Worm (Caenorhabditis elegans) whole organism, young adult: ENCODE results near the gene C01G10.5.

Source experiments
- B0261.1 ChIP-seq: sonication (generic microtip); optimal IDR thresholded peaks from 2 replicates; lab custom pipeline; 2016; ENCODE audit warnings: mild to moderate bottlenecking, missing genetic modification characterization, moderate library complexity, missing compliant biosample characterization
- B0336.3 ChIP-seq: fragments of 200-800 bp; sonication (Bioruptor generic); IDR thresholded peaks from 2 replicates; pipeline ENCODE4 v1.3.6; 2022; ENCODE audit warnings: missing genetic modification characterization, missing compliant biosample characterization
- D2030.7 ChIP-seq: fragments of 200-800 bp; sonication (Bioruptor generic); IDR thresholded peaks from 2 replicates; pipeline ENCODE4 v1.3.6; 2022; ENCODE audit warnings: missing genetic modification reagents, missing genetic modification characterization, missing compliant biosample characterization
- F10E7.11 ChIP-seq: sonication (generic microtip); optimal IDR thresholded peaks from 2 replicates; lab custom pipeline; 2017; ENCODE audit warnings: mild to moderate bottlenecking, missing genetic modification characterization, moderate library complexity, missing compliant biosample characterization
- F52B5.7 ChIP-seq: sonication (generic microtip); optimal IDR thresholded peaks from 2 replicates; lab custom pipeline; 2016; ENCODE audit warnings: mild to moderate bottlenecking, missing genetic modification characterization, missing compliant biosample characterization
- K12H6.12 ChIP-seq: fragments of 200-800 bp; sonication (Bioruptor generic); optimal IDR thresholded peaks from 2 replicates; lab custom pipeline; 2018; ENCODE audit warnings: mild to moderate bottlenecking, missing genetic modification characterization, missing compliant biosample characterization
- T26A5.8 ChIP-seq: sonication (generic microtip); optimal IDR thresholded peaks from 2 replicates; lab custom pipeline; 2016; ENCODE audit warnings: missing genetic modification characterization, missing compliant biosample characterization
- Y56A3A.18 ChIP-seq: fragments of 200-800 bp; sonication (Bioruptor generic); IDR thresholded peaks from 2 replicates; pipeline ENCODE4 v1.3.6; 2022; ENCODE audit warnings: missing genetic modification reagents, missing genetic modification characterization, missing compliant biosample characterization
- Y79H2A.3 ChIP-seq: fragments of 200-800 bp; sonication (Bioruptor generic); conservative IDR thresholded peaks from 2 replicates; pipeline ENCODE4 v1.3.6; 2022; ENCODE audit warnings: missing genetic modification reagents, missing genetic modification characterization, missing compliant biosample characterization
- ZK185.1 ChIP-seq: sonication (generic microtip); optimal IDR thresholded peaks from 2 replicates; lab custom pipeline; 2016; ENCODE audit warnings: mild to moderate bottlenecking, missing genetic modification characterization, missing compliant biosample characterization; ENCODE audit not compliant: poor library complexity, severe bottlenecking
- atf-7 ChIP-seq: sonication (generic microtip); optimal IDR thresholded peaks from 2 replicates; lab custom pipeline; 2017; ENCODE audit warnings: mild to moderate bottlenecking, missing genetic modification characterization, missing compliant biosample characterization
- attf-3 ChIP-seq: fragments of 200-800 bp; sonication (Bioruptor generic); conservative IDR thresholded peaks from 2 replicates; pipeline ENCODE4 v1.3.6; 2022; ENCODE audit warnings: missing genetic modification reagents, missing genetic modification characterization, missing compliant biosample characterization
- attf-5 ChIP-seq: fragments of 200-800 bp; sonication (Bioruptor generic); optimal IDR thresholded peaks from 2 replicates; lab custom pipeline; 2018; ENCODE audit warnings: mild to moderate bottlenecking, missing genetic modification characterization, missing compliant biosample characterization
- bed-1 ChIP-seq: fragments of 200-800 bp; sonication (Bioruptor generic); IDR thresholded peaks from 2 replicates; pipeline ENCODE4 v1.3.6; 2022; ENCODE audit warnings: missing genetic modification reagents, missing genetic modification characterization, missing compliant biosample characterization
- bed-2 ChIP-seq: fragments of 200-800 bp; sonication (Bioruptor generic); IDR thresholded peaks from 2 replicates; pipeline ENCODE4 v1.3.6; 2022; ENCODE audit warnings: missing genetic modification reagents, missing genetic modification characterization, missing compliant biosample characterization
- cebp-2 ChIP-seq: fragments of 200-800 bp; sonication (Bioruptor generic); IDR thresholded peaks from 2 replicates; pipeline ENCODE4 v1.3.6; 2022; ENCODE audit warnings: missing genetic modification characterization, missing compliant biosample characterization
- ceh-40 ChIP-seq: fragments of 200-800 bp; sonication (Bioruptor generic); IDR thresholded peaks from 2 replicates; pipeline ENCODE4 v1.3.6; 2022; ENCODE audit warnings: missing genetic modification characterization, missing compliant biosample characterization
- ceh-79 ChIP-seq: sonication (generic microtip); optimal IDR thresholded peaks from 2 replicates; lab custom pipeline; 2017; ENCODE audit warnings: mild to moderate bottlenecking, missing genetic modification characterization, missing compliant biosample characterization
- die-1 ChIP-seq: sonication (generic microtip); optimal IDR thresholded peaks from 2 replicates; lab custom pipeline; 2016; ENCODE audit warnings: missing genotype, mild to moderate bottlenecking, missing genetic modification characterization, missing compliant biosample characterization
- fkh-3 ChIP-seq: sonication (generic microtip); optimal IDR thresholded peaks from 2 replicates; lab custom pipeline; 2016; ENCODE audit warnings: mild to moderate bottlenecking, missing genetic modification characterization, missing compliant biosample characterization
- gei-17 ChIP-seq: fragments of 200-800 bp; sonication (Bioruptor generic); optimal IDR thresholded peaks from 2 replicates; lab custom pipeline; 2018; ENCODE audit warnings: mild to moderate bottlenecking, missing genetic modification characterization, missing compliant biosample characterization
- let-526 ChIP-seq: fragments of 200-800 bp; sonication (Bioruptor generic); IDR thresholded peaks from 2 replicates; pipeline ENCODE4 v1.3.6; 2022; ENCODE audit warnings: missing genetic modification reagents, missing genetic modification characterization, missing compliant biosample characterization
- lin-26 ChIP-seq: fragments of 200-800 bp; sonication (Bioruptor generic); IDR thresholded peaks from 2 replicates; pipeline ENCODE4 v1.3.6; 2022; ENCODE audit warnings: missing genetic modification reagents, missing genetic modification characterization, missing compliant biosample characterization
- lin-54 ChIP-seq: fragments of 200-800 bp; sonication (Bioruptor generic); optimal IDR thresholded peaks from 2 replicates; lab custom pipeline; 2018; ENCODE audit warnings: mild to moderate bottlenecking, missing genetic modification characterization, missing compliant biosample characterization
- lsy-27 ChIP-seq: sonication (generic microtip); optimal IDR thresholded peaks from 2 replicates; lab custom pipeline; 2017; ENCODE audit warnings: missing genetic modification characterization, mild to moderate bottlenecking, missing compliant biosample characterization, antibody characterized with exemption, missing genotype, borderline replicate concordance; ENCODE audit not compliant: insufficient read depth
- madf-10 ChIP-seq: sonication (generic microtip); optimal IDR thresholded peaks from 2 replicates; lab custom pipeline; 2016; ENCODE audit warnings: mild to moderate bottlenecking, missing genetic modification characterization, missing compliant biosample characterization
- madf-6 ChIP-seq: fragments of 200-800 bp; sonication (Bioruptor generic); IDR thresholded peaks from 2 replicates; pipeline ENCODE4 v1.3.6; 2022; ENCODE audit warnings: missing genetic modification reagents, missing genetic modification characterization, missing compliant biosample characterization
- madf-8 ChIP-seq: fragments of 200-800 bp; sonication (Bioruptor generic); conservative IDR thresholded peaks from 2 replicates; pipeline ENCODE4 v1.3.6; 2022; ENCODE audit warnings: missing genetic modification reagents, missing genetic modification characterization, missing compliant biosample characterization
- mxl-1 ChIP-seq: sonication (generic microtip); optimal IDR thresholded peaks from 2 replicates; lab custom pipeline; 2016; ENCODE audit warnings: missing genetic modification characterization, missing compliant biosample characterization
- nfya-1 ChIP-seq: sonication (generic microtip); optimal IDR thresholded peaks from 2 replicates; lab custom pipeline; 2017; ENCODE audit warnings: antibody characterized with exemption, missing compliant biosample characterization, missing genetic modification characterization, borderline replicate concordance; ENCODE audit not compliant: insufficient read depth
- nfyb-1 ChIP-seq: fragments of 200-800 bp; sonication (Bioruptor generic); IDR thresholded peaks from 2 replicates; pipeline ENCODE4 v1.3.6; 2022; ENCODE audit warnings: missing genetic modification reagents, missing genetic modification characterization, missing compliant biosample characterization
- nhr-179 ChIP-seq: sonication (generic microtip); optimal IDR thresholded peaks from 2 replicates; lab custom pipeline; 2016; ENCODE audit warnings: mild to moderate bottlenecking, missing genetic modification characterization, missing compliant biosample characterization
- nhr-27 ChIP-seq: fragments of 200-800 bp; sonication (Bioruptor generic); optimal IDR thresholded peaks from 2 replicates; lab custom pipeline; 2018; ENCODE audit warnings: mild to moderate bottlenecking, missing genetic modification characterization, moderate library complexity, missing compliant biosample characterization
- nhr-90 ChIP-seq: sonication (generic microtip); optimal IDR thresholded peaks from 2 replicates; lab custom pipeline; 2016; ENCODE audit warnings: missing genotype, mild to moderate bottlenecking, missing genetic modification characterization, missing compliant biosample characterization
- rcor-1 ChIP-seq: fragments of 200-800 bp; sonication (Bioruptor generic); IDR thresholded peaks from 2 replicates; pipeline ENCODE4 v1.3.6; 2022; ENCODE audit warnings: missing genetic modification reagents, missing genetic modification characterization, missing compliant biosample characterization
- sdz-38 ChIP-seq: sonication (generic microtip); optimal IDR thresholded peaks from 2 replicates; lab custom pipeline; 2016; ENCODE audit warnings: missing genotype, missing genetic modification characterization, missing compliant biosample characterization
- tbx-9 ChIP-seq: sonication (generic microtip); optimal IDR thresholded peaks from 2 replicates; lab custom pipeline; 2016; ENCODE audit warnings: borderline replicate concordance, missing genetic modification characterization, inconsistent platforms, missing compliant biosample characterization
- tlf-1 ChIP-seq: fragments of 200-800 bp; sonication (Bioruptor generic); optimal IDR thresholded peaks from 2 replicates; lab custom pipeline; 2018; ENCODE audit warnings: mild to moderate bottlenecking, missing genetic modification characterization, missing compliant biosample characterization
- unc-130 ChIP-seq: sonication (generic microtip); optimal IDR thresholded peaks from 2 replicates; lab custom pipeline; 2016; ENCODE audit warnings: missing genetic modification reagents, missing genetic modification characterization, missing compliant biosample characterization
- ztf-18 ChIP-seq: sonication (generic microtip); optimal IDR thresholded peaks from 2 replicates; lab custom pipeline; 2016; ENCODE audit warnings: missing genotype, mild to moderate bottlenecking, missing genetic modification characterization, missing compliant biosample characterization
- ztf-3 ChIP-seq: fragments of 200-800 bp; sonication (Bioruptor generic); optimal IDR thresholded peaks from 2 replicates; lab custom pipeline; 2018; ENCODE audit warnings: mild to moderate bottlenecking, missing genetic modification characterization, missing compliant biosample characterization

C01G10.5 gene

ce11 chrV:15082291-15082690 lies 7.0 kb downstream of the C01G10.5 start, which contains the start of the genes C01G10.10 and C01G10.9 (continued):
- no peak for TF ChIP-seq nhr-90
- TF ChIP-seq B0336.3 (GFP tag; lab: Robert Waterston, UW), result no peak
- TF ChIP-seq madf-6 (GFP tag; lab: Robert Waterston, UW), result peak; percentile 54
- TF ChIP-seq gei-17 (GFP tag; lab: Kevin White, UChicago), result no peak
- no peak for TF ChIP-seq madf-8 (GFP tag; lab: Robert Waterston, UW)
- TF ChIP-seq ZK185.1 (tag; lab: Kevin White, UChicago), result peak; percentile 76
- TF ChIP-seq let-526 (GFP tag; lab: Robert Waterston, UW), result no peak
- no peak for TF ChIP-seq ztf-18 (tag; lab: Kevin White, UChicago)
- no peak for TF ChIP-seq D2030.7 (GFP tag; lab: Robert Waterston, UW)
- no peak for TF ChIP-seq fkh-3
- no peak for TF ChIP-seq lin-26 (GFP tag; lab: Robert Waterston, UW)
- no peak for TF ChIP-seq F10E7.11 (tag; lab: Kevin White, UChicago)
- peak; percentile 82 for TF ChIP-seq unc-130 (GFP tag; lab: Kevin White, UChicago)
- TF ChIP-seq tbx-9, result no peak
- no peak for TF ChIP-seq nhr-27
- peak; percentile 2 for TF ChIP-seq K12H6.12 (tag; lab: Kevin White, UChicago)
- no peak for TF ChIP-seq F52B5.7 (tag; lab: Kevin White, UChicago)
- TF ChIP-seq ceh-40 (GFP tag; lab: Robert Waterston, UW), result no peak
- no peak for TF ChIP-seq nfya-1 (tag; lab: Kevin White, UChicago)
- no peak for TF ChIP-seq Y56A3A.18 (GFP tag; lab: Robert Waterston, UW)
- no peak for TF ChIP-seq sdz-38
- no peak for TF ChIP-seq cebp-2 (GFP tag; lab: Robert Waterston, UW)
- TF ChIP-seq attf-3 (GFP tag; lab: Robert Waterston, UW), result no peak
- 0 out of 2 replicates have a peak, but pooled peaks have one; percentile 42 for TF ChIP-seq bed-2 (GFP tag; lab: Robert Waterston, UW)
- TF ChIP-seq nhr-179, result no peak
- no peak for TF ChIP-seq die-1
- no peak for TF ChIP-seq madf-10 (tag; lab: Kevin White, UChicago)
- no peak for TF ChIP-seq lsy-27 (tag; lab: Kevin White, UChicago)
- no peak for TF ChIP-seq T26A5.8
- TF ChIP-seq ceh-79 (tag; lab: Kevin White, UChicago), result no peak
- TF ChIP-seq nfyb-1 (GFP tag; lab: Robert Waterston, UW), result no peak
- peak; percentile 50 for TF ChIP-seq lin-54 (GFP tag; lab: Kevin White, UChicago)
- TF ChIP-seq ztf-3 (GFP tag; lab: Kevin White, UChicago), result no peak
- TF ChIP-seq rcor-1, result no peak
- TF ChIP-seq atf-7 (tag; lab: Kevin White, UChicago), result no peak
- TF ChIP-seq bed-1 (GFP tag; lab: Robert Waterston, UW), result no peak
- TF ChIP-seq Y79H2A.3 (GFP tag; lab: Robert Waterston, UW), result no peak
- TF ChIP-seq B0261.1 (tag; lab: Kevin White, UChicago), result no peak
- no peak for TF ChIP-seq mxl-1
- no peak for TF ChIP-seq attf-5 (GFP tag; lab: Kevin White, UChicago)
- no peak for TF ChIP-seq tlf-1 (GFP tag; lab: Kevin White, UChicago)
